Fruit fly (Drosophila melanogaster) whole organism, embryonic: ENCODE results near the gene CG32214.

Experiments used
- Antp ChIP-seq: fragments of 200-800 bp; sonication (Bioruptor generic); optimal IDR thresholded peaks from 3 replicates; lab custom pipeline; 2016; ENCODE audit warnings: missing biosample characterization, missing genetic modification characterization
- CG10274 ChIP-seq: fragments of 200-800 bp; sonication (Bioruptor generic); optimal IDR thresholded peaks from 3 replicates; lab custom pipeline; 2017; ENCODE audit warnings: missing biosample characterization, mild to moderate bottlenecking, missing genetic modification characterization
- CG10543 ChIP-seq: fragments of 200-800 bp; sonication (Bioruptor generic); optimal IDR thresholded peaks from 3 replicates; lab custom pipeline; 2017; ENCODE audit warnings: missing biosample characterization, mild to moderate bottlenecking, missing genetic modification characterization, moderate library complexity
- CG11085 ChIP-seq: fragments of 200-800 bp; sonication (Bioruptor generic); IDR thresholded peaks from 2 replicates; pipeline ENCODE4 v1.3.6; 2022; ENCODE audit warnings: missing biosample characterization, missing genetic modification characterization
- CG11247 ChIP-seq: fragments of 200-800 bp; sonication (Bioruptor generic); IDR thresholded peaks from 2 replicates; pipeline ENCODE4 v1.3.6; 2022; ENCODE audit warnings: missing biosample characterization, missing genetic modification characterization
- CG11398 ChIP-seq: fragments of 200-800 bp; sonication (Bioruptor generic); optimal IDR thresholded peaks from 2 replicates; lab custom pipeline; 2016; ENCODE audit warnings: missing biosample characterization, missing genetic modification characterization
- CG11504 ChIP-seq: fragments of 200-800 bp; sonication (Bioruptor generic); optimal IDR thresholded peaks from 3 replicates; lab custom pipeline; 2019; ENCODE audit warnings: missing biosample characterization, mild to moderate bottlenecking, missing genetic modification characterization, moderate library complexity
- CG12391 ChIP-seq: fragments of 200-800 bp; sonication (Bioruptor generic); optimal IDR thresholded peaks from 3 replicates; lab custom pipeline; 2018; ENCODE audit warnings: missing biosample characterization, mild to moderate bottlenecking, missing genetic modification characterization, moderate library complexity
- CG12769 ChIP-seq: fragments of 200-800 bp; sonication (Bioruptor generic); optimal IDR thresholded peaks from 2 replicates; lab custom pipeline; 2019; ENCODE audit warnings: missing biosample characterization, mild to moderate bottlenecking, missing genetic modification characterization, moderate library complexity
- CG13894 ChIP-seq: fragments of 200-800 bp; sonication (Bioruptor generic); optimal IDR thresholded peaks from 3 replicates; lab custom pipeline; 2018; ENCODE audit warnings: missing biosample characterization, mild to moderate bottlenecking, missing genetic modification characterization, moderate library complexity
- CG16813 ChIP-seq: fragments of 200-800 bp; sonication (Bioruptor generic); IDR thresholded peaks from 3 replicates; pipeline ENCODE4 v1.3.6; 2022; ENCODE audit warnings: missing biosample characterization, missing genetic modification characterization; ENCODE audit not compliant: partially characterized antibody
- CG17912 ChIP-seq: fragments of 200-800 bp; sonication (Bioruptor generic); optimal IDR thresholded peaks from 2 replicates; lab custom pipeline; 2018; ENCODE audit warnings: missing biosample characterization, mild to moderate bottlenecking, missing genetic modification characterization
- CG18599 ChIP-seq: fragments of 200-800 bp; sonication (Bioruptor generic); optimal IDR thresholded peaks from 3 replicates; lab custom pipeline; 2017; ENCODE audit warnings: missing biosample characterization, missing genetic modification characterization, mild to moderate bottlenecking, moderate library complexity, missing genetic modification reagents
- CG18619 ChIP-seq: fragments of 200-800 bp; sonication (Bioruptor generic); optimal IDR thresholded peaks from 3 replicates; lab custom pipeline; 2017; ENCODE audit warnings: missing biosample characterization, mild to moderate bottlenecking, missing genetic modification characterization
- CG2120 ChIP-seq: fragments of 200-800 bp; sonication (Bioruptor generic); optimal IDR thresholded peaks from 3 replicates; lab custom pipeline; 2016; ENCODE audit warnings: missing biosample characterization, missing genetic modification characterization
- CG32767 ChIP-seq: fragments of 200-800 bp; sonication (Bioruptor generic); IDR thresholded peaks from 2 replicates; pipeline ENCODE4 v1.3.6; 2022; ENCODE audit warnings: missing biosample characterization, missing genetic modification characterization
- CG32772 ChIP-seq: fragments of 200-800 bp; sonication (Bioruptor generic); IDR thresholded peaks from 2 replicates; pipeline ENCODE4 v1.3.6; 2022; ENCODE audit warnings: missing biosample characterization, missing genetic modification characterization
- CG6765 ChIP-seq: fragments of 200-800 bp; sonication (Bioruptor generic); optimal IDR thresholded peaks from 3 replicates; lab custom pipeline; 2017; ENCODE audit warnings: missing biosample characterization, mild to moderate bottlenecking, missing genetic modification characterization
- CG6854 ChIP-seq: fragments of 200-800 bp; sonication (Bioruptor generic); optimal IDR thresholded peaks from 3 replicates; lab custom pipeline; 2017; ENCODE audit warnings: missing biosample characterization, mild to moderate bottlenecking, missing genetic modification characterization
- CG8944 ChIP-seq: fragments of 200-800 bp; sonication (Bioruptor generic); optimal IDR thresholded peaks from 3 replicates; lab custom pipeline; 2016; ENCODE audit warnings: missing biosample characterization, missing genetic modification characterization
- CG9876 ChIP-seq: fragments of 200-800 bp; sonication (Bioruptor generic); optimal IDR thresholded peaks from 2 replicates; lab custom pipeline; 2016; ENCODE audit warnings: missing biosample characterization, missing genetic modification characterization
- CG9932 ChIP-seq: fragments of 200-800 bp; sonication (Bioruptor generic); IDR thresholded peaks from 2 replicates; pipeline ENCODE4 v1.3.6; 2022; ENCODE audit warnings: missing biosample characterization, missing genetic modification characterization
- CTCF ChIP-seq: fragments of 200-800 bp; sonication (Bioruptor generic); optimal IDR thresholded peaks from 2 replicates; lab custom pipeline; 2017; ENCODE audit warnings: missing biosample characterization, mild to moderate bottlenecking, missing genetic modification characterization, moderate library complexity
- Dbx ChIP-seq: fragments of 200-800 bp; sonication (Bioruptor generic); IDR thresholded peaks from 3 replicates; pipeline ENCODE4 v1.3.6; 2022; ENCODE audit warnings: missing biosample characterization, missing genetic modification characterization
- Deaf1 ChIP-seq: fragments of 200-800 bp; optimal IDR thresholded peaks from 3 replicates; lab custom pipeline; 2019; ENCODE audit warnings: missing biosample characterization, mild to moderate bottlenecking, missing genetic modification characterization, moderate library complexity
- Dip2 ChIP-seq: fragments of 200-800 bp; sonication (Bioruptor generic); IDR thresholded peaks from 2 replicates; pipeline ENCODE4 v1.3.6; 2022; ENCODE audit warnings: missing biosample characterization, missing genetic modification characterization
- Doc3 ChIP-seq: fragments of 200-800 bp; sonication (Bioruptor generic); IDR thresholded peaks from 3 replicates; pipeline ENCODE4 v1.3.6; 2022; ENCODE audit warnings: missing biosample characterization, missing genetic modification characterization; ENCODE audit not compliant: partially characterized antibody
- Fer1 ChIP-seq: fragments of 200-800 bp; sonication (Bioruptor generic); optimal IDR thresholded peaks from 2 replicates; lab custom pipeline; 2017; ENCODE audit warnings: missing biosample characterization, mild to moderate bottlenecking, missing genetic modification characterization
- HLH3B ChIP-seq: fragments of 200-800 bp; sonication (Bioruptor generic); IDR thresholded peaks from 2 replicates; pipeline ENCODE4 v1.3.6; 2022; ENCODE audit warnings: missing biosample characterization, missing genetic modification characterization
- Hmr ChIP-seq: fragments of 200-800 bp; sonication (Bioruptor generic); optimal IDR thresholded peaks from 3 replicates; lab custom pipeline; 2017; ENCODE audit warnings: mild to moderate bottlenecking, missing biosample characterization, missing genetic modification reagents, missing genetic modification characterization
- Med ChIP-seq: fragments of 200-800 bp; sonication (Bioruptor generic); peaks from one replicate; lab custom pipeline; 2016; ENCODE audit warnings: missing biosample characterization, missing genetic modification characterization, mild to moderate bottlenecking, inconsistent platforms, moderate library complexity
- PHDP ChIP-seq: fragments of 200-800 bp; sonication (Bioruptor generic); optimal IDR thresholded peaks from 3 replicates; lab custom pipeline; 2018; ENCODE audit warnings: missing biosample characterization, mild to moderate bottlenecking, missing genetic modification characterization, moderate library complexity
- Rfx ChIP-seq: fragments of 200-800 bp; sonication (Bioruptor generic); IDR thresholded peaks from 2 replicates; pipeline ENCODE4 v1.3.6; 2022; ENCODE audit warnings: missing biosample characterization, missing genetic modification characterization
- Taf1 ChIP-seq: fragments of 200-800 bp; sonication (Bioruptor generic); IDR thresholded peaks from 2 replicates; pipeline ENCODE4 v1.3.6; 2022; ENCODE audit warnings: missing biosample characterization, missing genetic modification characterization
- Xrp1 ChIP-seq: fragments of 200-800 bp; sonication (Bioruptor generic); IDR thresholded peaks from 2 replicates; pipeline ENCODE4 v1.3.6; 2022; ENCODE audit warnings: missing biosample characterization, missing genetic modification characterization
- al ChIP-seq: fragments of 200-800 bp; sonication (Bioruptor generic); IDR thresholded peaks from 2 replicates; pipeline ENCODE4 v1.3.6; 2022; ENCODE audit warnings: missing biosample characterization, missing genetic modification characterization
- ash1 ChIP-seq: fragments of 200-800 bp; sonication (Bioruptor generic); optimal IDR thresholded peaks from 2 replicates; lab custom pipeline; 2018; ENCODE audit warnings: missing biosample characterization, mild to moderate bottlenecking, missing genetic modification characterization
- btn ChIP-seq: fragments of 200-800 bp; sonication (Bioruptor generic); optimal IDR thresholded peaks from 2 replicates; lab custom pipeline; 2016; ENCODE audit warnings: missing biosample characterization, missing genetic modification characterization
- dimm ChIP-seq: fragments of 200-800 bp; sonication (Bioruptor generic); IDR thresholded peaks from 2 replicates; pipeline ENCODE4 v1.3.6; 2022; ENCODE audit warnings: missing biosample characterization, missing genetic modification characterization
- dpn ChIP-seq, 2 experiments: fragments of 200-800 bp; sonication (Bioruptor generic); optimal IDR thresholded peaks; 3 replicates each; lab custom pipeline; 2016; ENCODE audit warnings: missing biosample characterization in 2 of 2, missing genetic modification characterization in 2 of 2
- dysf ChIP-seq: fragments of 200-800 bp; sonication (Bioruptor generic); IDR thresholded peaks from 3 replicates; pipeline ENCODE4 v1.3.6; 2022; ENCODE audit warnings: missing biosample characterization, missing genetic modification characterization
- gce ChIP-seq: fragments of 200-800 bp; sonication (Bioruptor generic); IDR thresholded peaks from 3 replicates; pipeline ENCODE4 v1.3.6; 2022; ENCODE audit warnings: missing biosample characterization, missing genetic modification characterization
- kni ChIP-seq: fragments of 200-800 bp; sonication (Bioruptor generic); optimal IDR thresholded peaks from 3 replicates; lab custom pipeline; 2017; ENCODE audit warnings: mild to moderate bottlenecking, missing biosample characterization, missing genetic modification reagents, missing genetic modification characterization
- lab ChIP-seq: fragments of 200-800 bp; sonication (Bioruptor generic); optimal IDR thresholded peaks from 3 replicates; lab custom pipeline; 2017; ENCODE audit warnings: missing biosample characterization, missing genetic modification characterization, mild to moderate bottlenecking, moderate library complexity, missing genetic modification reagents
- lbe ChIP-seq: fragments of 200-800 bp; sonication (Bioruptor generic); optimal IDR thresholded peaks from 2 replicates; lab custom pipeline; 2016; ENCODE audit warnings: missing biosample characterization, mild to moderate bottlenecking, missing genetic modification characterization
- lov ChIP-seq, 2 experiments: fragments of 200-800 bp in 1 of 2; fragments of >200 bp in 1 of 2; sonication (Bioruptor generic) in 1 of 2; IDR thresholded peaks in 1 of 2; optimal IDR thresholded peaks in 1 of 2; 2 replicates in 1 of 2; 3 replicates in 1 of 2; pipeline versions ENCODE4 v1.3.6 to Lab custom; 2017 to 2022; ENCODE audit warnings: missing biosample characterization in 1 of 2, missing genetic modification characterization in 1 of 2
- p53 ChIP-seq: fragments of 200-800 bp; sonication (Bioruptor generic); optimal IDR thresholded peaks from 2 replicates; lab custom pipeline; 2016; ENCODE audit warnings: missing biosample characterization, missing genetic modification characterization
- phol ChIP-seq: fragments of 200-800 bp; sonication (Bioruptor generic); optimal IDR thresholded peaks from 3 replicates; lab custom pipeline; 2018; ENCODE audit warnings: missing biosample characterization, mild to moderate bottlenecking, missing genetic modification characterization, moderate library complexity
- row ChIP-seq: fragments of 200-800 bp; sonication (Bioruptor generic); IDR thresholded peaks from 3 replicates; pipeline ENCODE4 v1.3.6; 2022; ENCODE audit warnings: missing biosample characterization, missing genetic modification characterization
- seq ChIP-seq: fragments of 200-800 bp; sonication (Bioruptor generic); IDR thresholded peaks from 2 replicates; pipeline ENCODE4 v1.3.6; 2022; ENCODE audit warnings: missing biosample characterization, missing genetic modification characterization
- tio ChIP-seq: fragments of 200-800 bp; sonication (Bioruptor generic); optimal IDR thresholded peaks from 2 replicates; lab custom pipeline; 2017; ENCODE audit warnings: missing biosample characterization, missing genetic modification characterization, inconsistent platforms
- zfh2 ChIP-seq: fragments of 200-800 bp; sonication (Bioruptor generic); optimal IDR thresholded peaks from 2 replicates; lab custom pipeline; 2016; ENCODE audit warnings: missing biosample characterization, missing genetic modification characterization

CG32214 gene

DNA sequence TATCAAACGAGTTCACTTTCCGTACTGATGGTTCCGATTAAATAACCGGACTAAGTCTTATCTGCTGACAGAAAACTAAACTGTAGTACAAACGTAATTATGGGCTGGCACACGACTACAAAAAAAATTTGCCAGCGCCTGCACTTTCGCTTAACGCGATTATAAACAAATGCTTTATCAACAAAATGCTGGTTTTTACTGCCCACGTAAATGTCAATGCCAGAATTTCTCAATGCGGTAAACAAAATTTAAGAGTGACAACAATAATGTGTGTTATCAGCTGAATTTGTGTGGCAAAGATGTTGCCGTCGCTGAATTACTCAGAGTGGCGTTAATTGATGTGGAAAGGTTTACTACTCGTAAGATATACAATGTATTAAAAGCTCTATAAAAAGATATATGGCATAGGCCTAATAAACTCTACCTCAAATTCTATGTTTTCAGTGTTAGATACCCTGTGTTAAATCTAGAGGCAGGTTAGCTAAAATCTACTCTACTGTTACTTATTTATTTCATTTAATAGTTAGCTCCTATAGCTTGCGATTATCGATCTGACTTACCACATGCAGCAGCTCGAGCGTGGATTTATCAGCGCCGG, 28.9 kb downstream of the CG32214 start (continued):
- no peak for TF ChIP-seq gce (GFP tag; lab: Robert Waterston, UW)
- TF ChIP-seq lbe (GFP tag; lab: Kevin White, UChicago) = no peak
- no peak for TF ChIP-seq lov (optimal IDR thresholded peaks at IDR 0.05; lab: Kevin White, UChicago)
- no peak for TF ChIP-seq lov (GFP tag; IDR thresholded peaks at IDR 0.05; lab: Robert Waterston, UW)
- TF ChIP-seq CG11085 (GFP tag; lab: Robert Waterston, UW) = no peak
- no peak for TF ChIP-seq CG12391
- TF ChIP-seq p53 (GFP tag; lab: Kevin White, UChicago) = no peak
- no peak for TF ChIP-seq Rfx (GFP tag; lab: Robert Waterston, UW)
- peak; percentile 36 for TF ChIP-seq Fer1
- peak; percentile 13 for TF ChIP-seq CG11504
- TF ChIP-seq CTCF (GFP tag; lab: Kevin White, UChicago) = no peak
- no peak for TF ChIP-seq Taf1 (GFP tag; lab: Robert Waterston, UW)
- no peak for TF ChIP-seq CG17912
- TF ChIP-seq dimm (GFP tag; lab: Robert Waterston, UW) = no peak
- no peak for TF ChIP-seq CG16813
- no peak for TF ChIP-seq dpn (GFP tag; optimal IDR thresholded peaks at IDR 0.05; lab: Kevin White, UChicago)
- peak; percentile 21 for TF ChIP-seq lab (GFP tag; lab: Kevin White, UChicago)
- TF ChIP-seq btn (GFP tag; lab: Kevin White, UChicago) = no peak
- TF ChIP-seq Dip2 (GFP tag; lab: Robert Waterston, UW) = no peak
- no peak for TF ChIP-seq zfh2
- TF ChIP-seq kni (GFP tag; lab: Kevin White, UChicago) = no peak
- TF ChIP-seq CG32767 = no peak
- TF ChIP-seq CG11398 (GFP tag; lab: Kevin White, UChicago) = no peak
- TF ChIP-seq tio (GFP tag; lab: Kevin White, UChicago) = no peak
- TF ChIP-seq row (GFP tag; lab: Robert Waterston, UW) = no peak
- peak; percentile 11 for TF ChIP-seq PHDP (tag; lab: Kevin White, UChicago)
- TF ChIP-seq CG8944 (GFP tag; lab: Kevin White, UChicago) = no peak
- no peak for TF ChIP-seq ash1 (GFP tag; lab: Kevin White, UChicago)
- no peak for TF ChIP-seq CG11247 (GFP tag; lab: Robert Waterston, UW)
- no peak for TF ChIP-seq Med (GFP tag; lab: Kevin White, UChicago)
- no peak for TF ChIP-seq Doc3 (GFP tag; lab: Robert Waterston, UW)
- TF ChIP-seq Xrp1 (GFP tag; lab: Robert Waterston, UW) = no peak
- TF ChIP-seq CG18599 (GFP tag; lab: Kevin White, UChicago) = peak; percentile 10
- TF ChIP-seq seq (GFP tag; lab: Robert Waterston, UW) = no peak

DNA sequence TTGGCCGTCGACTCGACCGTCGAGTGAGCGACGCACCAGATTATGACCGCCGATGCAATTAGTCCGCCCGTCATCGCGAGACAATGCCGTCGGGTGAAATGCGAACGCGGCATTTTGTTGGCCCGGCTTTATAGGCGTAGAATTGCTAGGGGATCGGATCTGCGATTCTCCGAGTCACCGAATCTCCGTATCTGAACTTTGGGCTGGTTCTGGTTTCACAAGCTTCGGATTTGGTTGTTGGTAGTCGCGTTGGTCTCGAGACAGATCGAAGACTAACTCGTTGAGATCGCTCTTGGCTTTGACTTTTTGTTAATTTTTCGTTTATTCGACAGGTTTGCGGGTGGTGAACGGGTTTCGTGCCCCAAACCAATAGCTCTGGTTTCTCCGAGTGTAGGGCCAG, 29.5 kb downstream of the CG32214 start:
- TF ChIP-seq CG32772 (GFP tag; lab: Robert Waterston, UW) = 0 out of 2 replicates have a peak, but pooled peaks have one; percentile 21
- TF ChIP-seq HLH3B (GFP tag; lab: Robert Waterston, UW) = no peak
- peak; percentile 3 for TF ChIP-seq CG10543 (GFP tag; lab: Kevin White, UChicago)
- TF ChIP-seq Dbx (GFP tag; lab: Robert Waterston, UW) = 0 out of 3 replicates have a peak, but pooled peaks have one; percentile 16
- TF ChIP-seq Antp (GFP tag; lab: Kevin White, UChicago) = no peak
- peak; percentile 8 for TF ChIP-seq Hmr (GFP tag; lab: Kevin White, UChicago)
- TF ChIP-seq al (GFP tag; lab: Robert Waterston, UW) = no peak
- TF ChIP-seq CG18619 (GFP tag; lab: Kevin White, UChicago) = no peak
- TF ChIP-seq CG6765 (GFP tag; lab: Kevin White, UChicago) = peak; percentile 33
- TF ChIP-seq CG6854 = no peak
- peak; percentile 40; the same call in 1 of the 2 replicates for TF ChIP-seq CG9932
- TF ChIP-seq Deaf1 = peak; percentile 52
- no peak for TF ChIP-seq phol (tag; lab: Kevin White, UChicago)
- TF ChIP-seq CG2120 (GFP tag; lab: Kevin White, UChicago) = peak; percentile 3
- TF ChIP-seq Med (GFP tag; lab: Kevin White, UChicago) = peak; percentile 69
- TF ChIP-seq CG12769 (tag; lab: Kevin White, UChicago) = peak; percentile 61
- TF ChIP-seq dysf (GFP tag; lab: Robert Waterston, UW) = peak; percentile 28; the same call in 1 of the 3 replicates
- TF ChIP-seq CG13894 (tag; lab: Kevin White, UChicago) = peak; percentile 54
- no peak for TF ChIP-seq CG9876 (GFP tag; lab: Kevin White, UChicago)
- no peak for TF ChIP-seq CG10274
